Fruit fly (Drosophila melanogaster): ENCODE data around the gene Galphaf.

The Galphaf gene

DNA sequence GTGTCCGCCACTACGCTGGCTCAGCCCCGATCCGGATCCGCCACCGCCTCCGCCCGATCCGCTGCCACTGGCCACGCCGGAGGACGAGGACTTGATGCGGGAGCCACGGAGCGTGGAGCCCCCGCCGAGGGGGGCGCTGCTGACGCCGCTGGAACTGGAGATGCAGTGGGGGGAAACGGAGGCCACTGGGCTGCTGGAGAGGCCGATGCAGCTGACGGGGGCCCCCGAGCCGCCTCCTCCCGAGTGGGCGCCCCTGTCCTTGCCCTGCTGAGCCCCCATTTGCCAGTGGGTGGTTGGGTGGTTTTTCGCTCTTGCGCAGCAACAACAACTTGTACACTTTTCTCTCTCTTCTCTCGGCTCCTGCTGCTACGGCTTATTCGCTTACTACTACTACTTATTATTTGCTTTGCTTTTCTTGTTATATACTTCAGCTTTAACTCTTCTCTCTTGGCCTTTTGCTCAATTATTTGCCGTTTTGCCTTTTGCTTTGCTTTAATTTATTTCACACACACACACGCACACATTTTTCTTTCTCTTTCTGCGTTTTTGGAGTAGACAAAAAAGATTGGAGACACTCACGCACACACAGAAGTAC lies 20.8 kb downstream of the Galphaf start:
- TF ChIP-seq sna (GFP tag; IDR thresholded peaks at IDR 0.05; ENCODE audit: partially characterized antibody): no peak
- peak; percentile 25 to 62 for TF ChIP-seq Trl (optimal IDR thresholded peaks at IDR 0.05)
- TF ChIP-seq Trl (GFP tag; optimal IDR thresholded peaks at IDR 0.05): no peak
- 0 out of 2 replicates have a peak, but pooled peaks have one; percentile 26 for TF ChIP-seq lmd (GFP tag; IDR thresholded peaks at IDR 0.05)
- no peak for TF ChIP-seq CG8359 (GFP tag; optimal IDR thresholded peaks at IDR 0.05; ENCODE audit: borderline replicate concordance)
- 0 out of 4 replicates have a peak, but pooled peaks have one; percentile 17 for TF ChIP-seq chinmo (GFP tag; IDR thresholded peaks at IDR 0.05; ENCODE audit: partially characterized antibody)
- no peak for TF ChIP-seq CG12391 (tag; optimal IDR thresholded peaks at IDR 0.05)
- TF ChIP-seq dpn (GFP tag; optimal IDR thresholded peaks at IDR 0.05): peak in 1 of 2 experiments; percentile 31
- no peak for TF ChIP-seq lbe (GFP tag; optimal IDR thresholded peaks at IDR 0.05)
- peak; percentile 64; the same call in 1 of the 2 replicates for TF ChIP-seq CG42726 (GFP tag; IDR thresholded peaks at IDR 0.05; ENCODE audit: partially characterized antibody)
- TF ChIP-seq CG15601 (tag; optimal IDR thresholded peaks at IDR 0.05): no peak
- TF ChIP-seq slbo (GFP tag; IDR thresholded peaks at IDR 0.05): 0 out of 2 replicates have a peak, but pooled peaks have one; percentile 32
- TF ChIP-seq pita (GFP tag; optimal IDR thresholded peaks at IDR 0.05): no peak
- TF ChIP-seq CG31441 (GFP tag; IDR thresholded peaks at IDR 0.05): no peak
- TF ChIP-seq nerfin-2 (GFP tag; IDR thresholded peaks at IDR 0.05; ENCODE audit: partially characterized antibody): 0 out of 2 replicates have a peak, but pooled peaks have one; percentile 19
- TF ChIP-seq cg (GFP tag; optimal IDR thresholded peaks at IDR 0.05): peak; percentile 82
- TF ChIP-seq Antp (GFP tag; optimal IDR thresholded peaks at IDR 0.05): peak; percentile 2
- no peak for TF ChIP-seq NK7.1 (GFP tag; optimal IDR thresholded peaks at IDR 0.05)
- 0 out of 3 replicates have a peak, but pooled peaks have one; percentile 17 for TF ChIP-seq ase (GFP tag; IDR thresholded peaks at IDR 0.05)
- TF ChIP-seq CG11456 (GFP tag; IDR thresholded peaks at IDR 0.05): peak; percentile 60; the same call in 1 of the 3 replicates
- no peak for TF ChIP-seq Doc3 (GFP tag; IDR thresholded peaks at IDR 0.05; ENCODE audit: partially characterized antibody)
- peak; percentile 39 for TF ChIP-seq sens (GFP tag)
- TF ChIP-seq Drgx (GFP tag; IDR thresholded peaks at IDR 0.05): peak; percentile 32; the same call in 1 of the 2 replicates
- TF ChIP-seq CG9876 (GFP tag; optimal IDR thresholded peaks at IDR 0.05): peak; percentile 36
- TF ChIP-seq klu (GFP tag; IDR thresholded peaks at IDR 0.05): no peak
- no peak for TF ChIP-seq NfI (GFP tag; optimal IDR thresholded peaks at IDR 0.05)
- TF ChIP-seq fru (optimal IDR thresholded peaks at IDR 0.05): no peak
- no peak for TF ChIP-seq Lhr (GFP tag; optimal IDR thresholded peaks at IDR 0.05)
- no peak for TF ChIP-seq sisA (GFP tag; IDR thresholded peaks at IDR 0.05)
- TF ChIP-seq CG5953 (GFP tag; IDR thresholded peaks at IDR 0.05): 0 out of 2 replicates have a peak, but pooled peaks have one; percentile 16
- no peak for TF ChIP-seq Pdp1 (GFP tag; optimal IDR thresholded peaks at IDR 0.05)
- TF ChIP-seq CG2875 (GFP tag; optimal IDR thresholded peaks at IDR 0.05): no peak
- no peak for TF ChIP-seq CG10979 (tag; optimal IDR thresholded peaks at IDR 0.05)
- no peak for TF ChIP-seq al (GFP tag; IDR thresholded peaks at IDR 0.05)
- TF ChIP-seq ara (GFP tag; IDR thresholded peaks at IDR 0.05): 0 out of 2 replicates have a peak, but pooled peaks have one; percentile 30
- TF ChIP-seq CG34422 (GFP tag; IDR thresholded peaks at IDR 0.05): no peak
- peak; percentile 74 for TF ChIP-seq crol (GFP tag; IDR thresholded peaks at IDR 0.05)
- no peak for TF ChIP-seq Gsc (GFP tag; IDR thresholded peaks at IDR 0.05)
- TF ChIP-seq chif (GFP tag; optimal IDR thresholded peaks at IDR 0.05): peak in 1 of 2 experiments; percentile 2
- TF ChIP-seq CG14441 (GFP tag; IDR thresholded peaks at IDR 0.05): peak; percentile 34; the same call in 1 of the 2 replicates
- peak; percentile 74 for TF ChIP-seq Med (GFP tag)
- 0 out of 3 replicates have a peak, but pooled peaks have one; percentile 11 for TF ChIP-seq CG2889 (GFP tag; IDR thresholded peaks at IDR 0.05)
- peak; percentile 50; the same call in 1 of the 2 replicates for TF ChIP-seq stc (GFP tag; IDR thresholded peaks at IDR 0.05)
- TF ChIP-seq Nf-YB (GFP tag; optimal IDR thresholded peaks at IDR 0.05): no peak
- peak; percentile 58 for TF ChIP-seq ewg (GFP tag; optimal IDR thresholded peaks at IDR 0.05)
- TF ChIP-seq CG6654 (GFP tag; optimal IDR thresholded peaks at IDR 0.05): no peak
- TF ChIP-seq Stat92E (GFP tag; optimal IDR thresholded peaks at IDR 0.05): no peak
- TF ChIP-seq Gug (GFP tag; IDR thresholded peaks at IDR 0.05): no peak
- no peak for TF ChIP-seq jing (GFP tag; optimal IDR thresholded peaks at IDR 0.05)

All from whole organism, embryonic.